Fruit fly (Drosophila melanogaster): ENCODE measurements around the gene CG1578.

The CG1578 gene

DNA sequence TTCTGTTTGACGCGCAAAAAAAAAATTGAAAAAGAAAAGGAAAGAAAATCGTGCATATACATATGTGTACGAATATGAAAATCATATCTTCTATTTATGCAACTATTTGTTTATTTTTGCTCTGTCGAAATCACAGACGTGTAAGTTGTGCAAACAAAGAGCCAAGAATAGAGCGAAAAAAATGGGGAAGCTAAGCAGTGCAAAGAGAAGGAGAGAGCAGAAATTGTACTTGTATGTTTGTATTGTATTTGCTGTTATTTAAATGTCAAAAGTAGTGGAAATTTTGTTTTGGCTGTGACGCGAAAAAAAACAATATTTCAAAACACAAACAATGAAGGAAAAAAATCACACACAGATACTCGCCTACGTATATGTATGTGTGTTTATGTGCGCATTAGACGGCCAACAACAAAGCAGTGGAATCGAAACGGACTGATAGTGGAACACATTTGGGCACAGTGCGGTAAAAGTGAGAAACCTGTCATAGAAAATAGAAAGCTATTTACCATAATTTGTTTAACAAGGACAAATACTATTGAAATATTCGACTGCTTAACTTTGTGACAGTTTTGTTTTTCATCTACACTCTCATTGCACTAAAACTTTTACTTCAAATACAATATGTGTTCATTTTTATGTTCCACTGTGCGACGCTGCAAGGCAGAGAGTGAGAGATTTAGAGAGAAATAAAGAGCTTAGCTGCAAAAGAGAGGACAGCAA lies 1.9 kb upstream of the CG1578 start (continued):
- TF ChIP-seq CG10979 (tag; optimal IDR thresholded peaks at IDR 0.05), result peak; percentile 94
- TF ChIP-seq mirr (GFP tag; optimal IDR thresholded peaks at IDR 0.05), result peak; percentile 86
- TF ChIP-seq slp2 (GFP tag; optimal IDR thresholded peaks at IDR 0.05), result peak; percentile 92
- no peak for TF ChIP-seq sc (optimal IDR thresholded peaks at IDR 0.05)
- TF ChIP-seq sc (GFP tag; optimal IDR thresholded peaks at IDR 0.05), result peak; percentile 92
- peak; percentile 93 for TF ChIP-seq ranshi (GFP tag; IDR thresholded peaks at IDR 0.05)
- TF ChIP-seq pfk (GFP tag; optimal IDR thresholded peaks at IDR 0.05), result peak; percentile 98
- TF ChIP-seq dm (GFP tag; optimal IDR thresholded peaks at IDR 0.05), result peak; percentile 89
- TF ChIP-seq CG7928 (GFP tag; optimal IDR thresholded peaks at IDR 0.05), result peak; percentile 48
- peak; percentile 73 for TF ChIP-seq CG14965 (GFP tag; optimal IDR thresholded peaks at IDR 0.05; ENCODE audit: borderline replicate concordance)
- peak; percentile 71; the same call in 1 of the 3 replicates for TF ChIP-seq z (GFP tag; IDR thresholded peaks at IDR 0.05)
- peak; percentile 37; the same call in 1 of the 3 replicates for TF ChIP-seq Doc3 (GFP tag; IDR thresholded peaks at IDR 0.05; ENCODE audit: partially characterized antibody)
- peak; percentile 76 for TF ChIP-seq CG10274 (GFP tag; optimal IDR thresholded peaks at IDR 0.05)
- TF ChIP-seq CG9437 (GFP tag; optimal IDR thresholded peaks at IDR 0.05), result peak; percentile 86
- peak; percentile 74 for TF ChIP-seq Fer2 (tag; optimal IDR thresholded peaks at IDR 0.05)
- TF ChIP-seq sr (GFP tag; IDR thresholded peaks at IDR 0.05), result peak; percentile 84
- TF ChIP-seq tll (GFP tag; optimal IDR thresholded peaks at IDR 0.05), result no peak
- peak; percentile 91 for TF ChIP-seq CG14710 (tag; optimal IDR thresholded peaks at IDR 0.05)
- TF ChIP-seq Hmr (GFP tag; optimal IDR thresholded peaks at IDR 0.05), result peak; percentile 95
- peak; percentile 76 for TF ChIP-seq CG6654 (GFP tag; optimal IDR thresholded peaks at IDR 0.05)
- peak; percentile 77 for TF ChIP-seq trh (GFP tag; optimal IDR thresholded peaks at IDR 0.05)
- TF ChIP-seq CG15696 (tag; optimal IDR thresholded peaks at IDR 0.05), result peak; percentile 86
- TF ChIP-seq gsb (GFP tag; IDR thresholded peaks at IDR 0.05), result peak; percentile 83
- TF ChIP-seq Dip2 (GFP tag; IDR thresholded peaks at IDR 0.05), result peak; percentile 50; the same call in 1 of the 2 replicates
- TF ChIP-seq CG18262 (tag; optimal IDR thresholded peaks at IDR 0.05), result peak; percentile 95
- no peak for TF ChIP-seq hth (optimal IDR thresholded peaks at IDR 0.05)
- peak; percentile 95 for TF ChIP-seq pum (GFP tag; optimal IDR thresholded peaks at IDR 0.05)
- TF ChIP-seq lbe (GFP tag; optimal IDR thresholded peaks at IDR 0.05), result peak; percentile 91
- peak; percentile 86 for TF ChIP-seq CG11093 (GFP tag; IDR thresholded peaks at IDR 0.05)
- peak; percentile 94 for TF ChIP-seq dmrt11E (tag; optimal IDR thresholded peaks at IDR 0.05)
- no peak for TF ChIP-seq pan (optimal IDR thresholded peaks at IDR 0.05)
- TF ChIP-seq pan (GFP tag; optimal IDR thresholded peaks at IDR 0.05 in 1 of 2, IDR thresholded peaks at IDR 0.05 in 1 of 2), result peak in 1 of 2 experiments; percentile 97
- TF ChIP-seq wek (GFP tag; optimal IDR thresholded peaks at IDR 0.05), result peak; percentile 89
- peak; percentile 94 for TF ChIP-seq CG4424 (GFP tag; optimal IDR thresholded peaks at IDR 0.05)
- TF ChIP-seq kni (GFP tag; optimal IDR thresholded peaks at IDR 0.05), result peak; percentile 66
- peak; percentile 97 for TF ChIP-seq CG1603 (tag; optimal IDR thresholded peaks at IDR 0.05)
- TF ChIP-seq D (optimal IDR thresholded peaks at IDR 0.05), result no peak
- peak; percentile 91 for TF ChIP-seq D (GFP tag; optimal IDR thresholded peaks at IDR 0.05)
- TF ChIP-seq wor (GFP tag; IDR thresholded peaks at IDR 0.05), result peak; percentile 85
- TF ChIP-seq CG14441 (GFP tag; IDR thresholded peaks at IDR 0.05), result peak; percentile 94
- TF ChIP-seq Trl (optimal IDR thresholded peaks at IDR 0.05), result peak in 1 of 2 experiments; percentile 87
- peak; percentile 96 for TF ChIP-seq Trl (GFP tag; optimal IDR thresholded peaks at IDR 0.05)
- TF ChIP-seq HLHmδ (GFP tag; optimal IDR thresholded peaks at IDR 0.05), result no peak
- peak; percentile 85 for TF ChIP-seq TFAM (GFP tag; optimal IDR thresholded peaks at IDR 0.05)
- peak; percentile 93 for TF ChIP-seq CG10209 (GFP tag; optimal IDR thresholded peaks at IDR 0.05)
- peak in 1 of 2 experiments; percentile 98 for TF ChIP-seq eve (GFP tag; optimal IDR thresholded peaks at IDR 0.05)
- no peak for TF ChIP-seq Tbp (GFP tag; optimal IDR thresholded peaks at IDR 0.05)
- no peak for TF ChIP-seq lov (optimal IDR thresholded peaks at IDR 0.05)
- peak; percentile 91 for TF ChIP-seq lov (GFP tag; IDR thresholded peaks at IDR 0.05)
- peak; percentile 86 for TF ChIP-seq CG4328 (GFP tag; optimal IDR thresholded peaks at IDR 0.05)
- TF ChIP-seq CTCF (GFP tag; optimal IDR thresholded peaks at IDR 0.05), result peak; percentile 40

All from whole organism, embryonic.